Worm (Caenorhabditis elegans) whole organism, early embryonic: ENCODE measurements around the gene srz-72.

ENCODE experiments used
- F13C5.2 ChIP-seq: sonication (generic microtip); optimal IDR thresholded peaks from 2 replicates; lab custom pipeline; 2017; ENCODE audit warnings: mild to moderate bottlenecking, missing genetic modification characterization, inconsistent platforms, missing compliant biosample characterization
- aly-1 ChIP-seq: sonication (generic microtip); optimal IDR thresholded peaks from 2 replicates; lab custom pipeline; 2016; ENCODE audit warnings: missing genetic modification characterization, missing compliant biosample characterization
- ama-1 ChIP-seq: fragments of 150-350 bp; optimal IDR thresholded peaks from 2 replicates; lab custom pipeline; 2014
- ceh-13 ChIP-seq: fragments of 200-800 bp; sonication (Bioruptor generic); optimal IDR thresholded peaks from 2 replicates; lab custom pipeline; 2018; ENCODE audit warnings: mild to moderate bottlenecking, missing genetic modification characterization, missing compliant biosample characterization
- flt-1 ChIP-seq: fragments of 200-800 bp; sonication (Bioruptor generic); IDR thresholded peaks from 2 replicates; pipeline ENCODE4 v1.3.6; 2022; ENCODE audit warnings: missing genetic modification characterization, missing compliant biosample characterization
- hmbx-1 ChIP-seq: sonication (generic microtip); optimal IDR thresholded peaks from 2 replicates; lab custom pipeline; 2016; ENCODE audit warnings: mild to moderate bottlenecking, missing genetic modification characterization, missing compliant biosample characterization
- hmg-4 ChIP-seq: fragments of 200-800 bp; sonication (Bioruptor generic); optimal IDR thresholded peaks from 2 replicates; lab custom pipeline; 2018; ENCODE audit warnings: mild to moderate bottlenecking, missing genetic modification characterization, missing compliant biosample characterization
- pes-1 ChIP-seq: fragments of 200-800 bp; sonication (Bioruptor generic); IDR thresholded peaks from 2 replicates; pipeline ENCODE4 v1.3.6; 2022; ENCODE audit warnings: missing genetic modification reagents, missing genetic modification characterization, missing compliant biosample characterization
- scrt-1 ChIP-seq: fragments of 200-800 bp; sonication (Bioruptor generic); IDR thresholded peaks from 2 replicates; pipeline ENCODE4 v1.3.6; 2022; ENCODE audit warnings: missing genetic modification characterization, missing compliant biosample characterization
- tbx-37 ChIP-seq: fragments of 200-800 bp; sonication (Bioruptor generic); conservative IDR thresholded peaks from 2 replicates; pipeline ENCODE4 v1.3.6; 2022; ENCODE audit warnings: missing genetic modification reagents, missing genetic modification characterization, missing compliant biosample characterization
- tra-4 ChIP-seq: sonication (generic microtip); optimal IDR thresholded peaks from 2 replicates; lab custom pipeline; 2017; ENCODE audit warnings: missing genetic modification characterization, missing compliant biosample characterization

DNA sequence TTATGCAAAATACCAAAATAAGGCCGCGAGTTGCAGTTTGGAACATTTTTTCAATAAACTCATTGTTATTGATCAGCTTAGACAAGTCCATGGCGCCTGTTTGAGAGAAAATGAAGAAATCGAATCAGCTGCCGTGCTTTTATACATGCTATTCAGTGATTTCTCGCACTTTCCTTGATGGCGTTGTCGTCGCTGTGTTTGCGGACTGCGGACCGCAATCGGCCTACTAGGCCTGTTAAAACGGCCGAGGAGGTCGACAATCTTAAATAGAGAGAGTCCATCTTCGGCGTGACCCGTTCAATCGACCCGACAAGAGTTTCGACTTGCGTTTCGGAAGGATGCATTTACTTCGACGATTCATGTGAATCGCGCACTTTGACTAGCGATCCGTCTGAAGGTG, 8.2 kb upstream of the srz-72 start, which contains the start of gene srz-75:
- no peak for TF ChIP-seq ama-1 (lab: Kevin White, UChicago)
- no peak for TF ChIP-seq hmbx-1
- TF ChIP-seq pes-1 (GFP tag; lab: Robert Waterston, UW), result no peak
- TF ChIP-seq F13C5.2 (tag; lab: Kevin White, UChicago), result no peak
- no peak for TF ChIP-seq ceh-13
- TF ChIP-seq aly-1 (tag; lab: Kevin White, UChicago), result no peak
- TF ChIP-seq flt-1 (GFP tag; lab: Robert Waterston, UW), result no peak
- TF ChIP-seq tbx-37 (GFP tag; lab: Robert Waterston, UW), result no peak
- no peak for TF ChIP-seq hmg-4
- TF ChIP-seq tra-4 (tag; lab: Kevin White, UChicago), result no peak
- no peak for TF ChIP-seq scrt-1 (GFP tag; lab: Robert Waterston, UW)
